Fruit fly (Drosophila melanogaster): ENCODE data around the gene Adck5.
"Not testable (repeated sequence)": the region's sequence is repeated elsewhere in the genome, so short reads cannot be mapped to it uniquely, and the experiment has no call there.

Adck5 gene

dm6 chr3L:11169299-11170181 is at the start of gene Adck5, which contains the start of gene wls:
TSS of gene Adck5 (plus strand) at chr3L:11169817.
TSS of gene wls (minus strand) at chr3L:11169625.
- TF ChIP-seq insv (optimal IDR thresholded peaks at IDR 0.05) (no peak), Sin3A (optimal IDR thresholded peaks at IDR 0.05) (no peak), h (optimal IDR thresholded peaks at IDR 0.05) (no peak), psq (optimal IDR thresholded peaks at IDR 0.05) (no peak), Myc (optimal IDR thresholded peaks at IDR 0.05) (no peak), ttk (optimal IDR thresholded peaks at IDR 0.05) (no peak)

dm6 chr3L:11119901-11120418 is 49.7 kb upstream of the Adck5 start:
- TF ChIP-seq h (optimal IDR thresholded peaks at IDR 0.05) (no peak), Sin3A (optimal IDR thresholded peaks at IDR 0.05) (no peak), ttk (optimal IDR thresholded peaks at IDR 0.05) (no peak), insv (optimal IDR thresholded peaks at IDR 0.05) (no peak), Myc (optimal IDR thresholded peaks at IDR 0.05) (no peak), psq (optimal IDR thresholded peaks at IDR 0.05) (no peak)

DNA sequence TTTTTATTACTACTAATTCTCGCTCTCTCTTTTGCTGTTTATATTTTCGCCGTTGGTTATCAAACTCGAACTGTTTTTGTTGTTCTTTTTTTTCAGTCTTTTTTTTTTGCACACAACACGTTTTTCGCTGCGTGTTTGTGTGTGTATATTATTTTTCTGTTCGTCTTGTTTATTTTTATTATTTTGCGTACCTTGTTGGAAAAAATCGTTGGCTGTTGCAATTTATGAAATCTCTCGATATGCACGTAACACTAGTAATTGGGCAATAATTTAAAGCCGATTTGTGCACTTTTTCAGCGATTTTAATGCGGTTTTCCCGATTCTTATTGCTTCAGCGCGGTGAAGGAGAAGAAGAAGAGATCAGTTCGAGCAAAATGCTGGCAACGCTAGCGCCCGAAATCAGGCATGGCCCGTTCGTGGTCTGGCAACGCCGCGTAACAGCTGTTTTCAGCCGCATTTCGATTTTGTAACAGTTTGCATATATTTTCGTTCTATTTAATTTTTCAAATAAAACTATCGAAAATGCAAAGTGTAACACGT is 49.1 kb upstream of the Adck5 start, which contains the start of the genes FoxK and mRpL2:
TSS of gene FoxK (minus strand) at position 365 of the 540 bp plus-strand sequence.
TSS of gene mRpL2 (plus strand) at position 429 of the 540 bp plus-strand sequence.
- TF ChIP-seq psq (optimal IDR thresholded peaks at IDR 0.05) (no peak), ttk (optimal IDR thresholded peaks at IDR 0.05) (no peak), Myc (optimal IDR thresholded peaks at IDR 0.05) (no peak), h (optimal IDR thresholded peaks at IDR 0.05) (no peak), Sin3A (optimal IDR thresholded peaks at IDR 0.05) (no peak), insv (optimal IDR thresholded peaks at IDR 0.05) (no peak)

dm6 chr3L:11123088-11123487 is 46.5 kb upstream of the Adck5 start, which contains the start of the genes Ufd1 and NaPi-III:
TSS of gene Ufd1 (minus strand) at chr3L:11123216.
TSS of gene NaPi-III (plus strand) at chr3L:11123348.
- TF ChIP-seq ttk (optimal IDR thresholded peaks at IDR 0.05), result no peak
- no peak for TF ChIP-seq h (optimal IDR thresholded peaks at IDR 0.05)

DNA sequence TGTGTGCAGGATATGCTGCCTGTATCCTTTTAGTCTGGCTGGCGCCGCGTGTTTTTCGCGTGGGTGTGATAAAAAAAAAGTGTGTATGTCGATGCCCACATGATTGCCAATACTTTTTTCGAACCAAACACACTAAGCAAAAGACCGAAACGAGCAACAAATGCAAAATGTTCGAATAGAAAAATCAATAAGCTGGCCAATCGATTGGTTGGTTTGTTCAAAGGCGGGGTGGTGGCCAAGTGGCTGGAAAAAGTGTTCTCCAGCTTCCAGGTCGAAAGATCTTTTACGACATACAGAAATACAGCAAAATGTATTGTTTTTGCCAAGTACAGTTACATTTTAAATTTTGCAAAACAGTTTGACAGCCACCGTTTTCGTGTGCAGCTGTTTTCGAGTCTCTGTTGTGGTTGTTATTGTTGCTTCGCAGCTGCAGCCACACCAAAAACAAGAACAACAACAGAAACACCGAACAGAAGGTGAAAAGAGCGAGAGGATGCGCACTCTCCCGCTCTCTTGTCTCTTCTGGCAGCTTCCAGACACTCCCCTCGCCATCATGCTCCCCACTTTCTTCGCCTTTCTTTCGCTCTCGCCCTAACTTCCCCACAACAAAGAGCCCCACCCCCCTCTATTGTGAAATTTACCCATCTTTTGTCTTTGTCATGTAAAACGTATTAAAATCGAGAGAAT is 45.9 kb upstream of the Adck5 start:
- no peak for TF ChIP-seq Myc (optimal IDR thresholded peaks at IDR 0.05)
- TF ChIP-seq ttk (optimal IDR thresholded peaks at IDR 0.05), result no peak
- no peak for TF ChIP-seq psq (optimal IDR thresholded peaks at IDR 0.05)
- no peak for TF ChIP-seq Sin3A (optimal IDR thresholded peaks at IDR 0.05)
- no peak for TF ChIP-seq h (optimal IDR thresholded peaks at IDR 0.05)
- no peak for TF ChIP-seq insv (optimal IDR thresholded peaks at IDR 0.05)

- TF ChIP-seq psq (optimal IDR thresholded peaks at IDR 0.05), result no peak
- TF ChIP-seq Myc (optimal IDR thresholded peaks at IDR 0.05), result no peak
- TF ChIP-seq Sin3A (optimal IDR thresholded peaks at IDR 0.05), result no peak
- no peak for TF ChIP-seq insv (optimal IDR thresholded peaks at IDR 0.05)
- TF ChIP-seq h (optimal IDR thresholded peaks at IDR 0.05), result no peak
- TF ChIP-seq ttk (optimal IDR thresholded peaks at IDR 0.05), result no peak
These were observed 45.2 kb upstream of the Adck5 start for dm6 chr3L:11124439-11124838.

DNA sequence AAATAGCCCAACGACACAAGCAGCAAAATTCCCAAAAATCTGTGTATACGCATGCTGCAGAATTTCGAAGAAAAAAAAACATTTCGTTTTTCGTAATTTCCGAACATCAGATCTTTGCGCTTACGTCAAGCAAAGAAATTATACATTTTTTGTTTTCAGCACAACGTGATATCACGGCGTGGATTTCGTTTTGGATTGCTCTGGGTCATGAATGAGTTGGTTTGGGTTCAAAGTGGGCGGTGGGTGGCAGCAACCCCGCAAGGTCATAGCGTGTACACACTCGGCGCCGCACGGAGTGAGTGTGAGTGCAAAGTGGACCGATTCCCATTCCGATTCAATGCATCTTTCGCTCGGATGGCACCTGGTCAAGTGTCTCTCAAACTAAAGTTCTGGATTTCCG is 44.8 kb upstream of the Adck5 start:
- TF ChIP-seq h (optimal IDR thresholded peaks at IDR 0.05), result no peak
- TF ChIP-seq Myc (optimal IDR thresholded peaks at IDR 0.05), result no peak
- TF ChIP-seq psq (optimal IDR thresholded peaks at IDR 0.05), result no peak
- TF ChIP-seq insv (optimal IDR thresholded peaks at IDR 0.05), result no peak

dm6 chr3L:11125636-11126532 is 43.7 kb upstream of the Adck5 start:
- TF ChIP-seq Myc (optimal IDR thresholded peaks at IDR 0.05) (no peak), psq (optimal IDR thresholded peaks at IDR 0.05) (no peak), h (optimal IDR thresholded peaks at IDR 0.05) (no peak), insv (optimal IDR thresholded peaks at IDR 0.05) (no peak), ttk (optimal IDR thresholded peaks at IDR 0.05) (no peak), Sin3A (optimal IDR thresholded peaks at IDR 0.05) (no peak)

DNA sequence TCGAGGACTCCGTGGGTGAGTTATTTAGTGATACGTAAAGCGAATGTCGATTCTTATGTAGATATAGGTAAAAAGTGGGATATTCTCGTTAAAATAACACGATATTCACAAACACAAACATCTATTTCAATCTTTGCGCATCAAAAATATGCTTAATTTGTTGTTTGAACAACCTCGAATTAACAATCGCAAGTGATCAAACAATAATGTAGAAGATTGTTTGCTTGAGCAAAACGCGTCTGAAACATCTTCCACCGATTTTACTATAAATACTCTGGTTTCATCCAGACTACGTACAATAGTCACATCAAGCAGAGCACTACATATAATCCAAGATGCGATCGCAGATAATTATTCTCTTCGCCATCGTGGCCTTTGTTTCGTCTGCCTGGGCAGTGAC is 39.1 kb upstream of the Adck5 start, which contains the start of gene nol:
TSS of gene nol (plus strand) at position 301 of the 400 bp plus-strand sequence.
- TF ChIP-seq psq (optimal IDR thresholded peaks at IDR 0.05), result no peak
- no peak for TF ChIP-seq ttk (optimal IDR thresholded peaks at IDR 0.05)
- no peak for TF ChIP-seq h (optimal IDR thresholded peaks at IDR 0.05)
- no peak for TF ChIP-seq Myc (optimal IDR thresholded peaks at IDR 0.05)
- no peak for TF ChIP-seq Sin3A (optimal IDR thresholded peaks at IDR 0.05)
- no peak for TF ChIP-seq insv (optimal IDR thresholded peaks at IDR 0.05)

- TF ChIP-seq insv, psq, Sin3A (optimal IDR thresholded peaks at IDR 0.05): not testable (repeated sequence)
These were observed 37.6 kb upstream of the Adck5 start, which contains the start of gene CG32074 for dm6 chr3L:11132055-11132454. TSS of gene CG32074 (minus strand) at chr3L:11132322.

DNA sequence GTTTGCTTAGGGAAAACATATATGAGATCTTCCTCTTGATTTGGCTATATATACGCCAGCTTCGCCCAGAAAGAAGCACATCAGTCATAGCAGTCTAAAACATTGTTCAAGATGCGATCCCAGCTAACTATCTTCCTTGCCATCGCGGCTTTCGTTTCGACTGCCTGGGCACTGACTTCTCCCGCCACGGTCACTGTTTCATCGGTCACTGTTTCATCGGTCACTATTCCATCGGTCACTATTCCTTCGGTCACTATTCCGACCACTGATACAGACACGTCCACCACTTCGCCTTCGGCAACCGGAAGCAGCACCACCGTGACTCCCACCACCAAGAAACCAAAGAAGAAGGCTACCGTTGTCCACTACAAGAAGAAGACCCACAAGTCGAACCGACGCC is 34.7 kb upstream of the Adck5 start, which contains the start of gene CG14143:
TSS of gene CG14143 (plus strand) at position 102 of the 400 bp plus-strand sequence.
- TF ChIP-seq Sin3A, insv, psq (optimal IDR thresholded peaks at IDR 0.05): not testable (repeated sequence)

All from Kc167 (cell line).